Worm (Caenorhabditis elegans) whole organism, young adult: ENCODE data around the gene cest-10.

ENCODE experiments used
- B0336.3 ChIP-seq: fragments of 200-800 bp; sonication (Bioruptor generic); IDR thresholded peaks from 2 replicates; pipeline ENCODE4 v1.3.6; 2022; ENCODE audit warnings: missing genetic modification characterization, missing compliant biosample characterization
- C17E4.6 ChIP-seq: fragments of 200-800 bp; sonication (Bioruptor generic); IDR thresholded peaks from 2 replicates; pipeline ENCODE4 v1.3.6; 2022; ENCODE audit warnings: missing genetic modification reagents, missing genetic modification characterization, missing compliant biosample characterization
- F23B12.7 ChIP-seq: sonication (generic microtip); optimal IDR thresholded peaks from 2 replicates; lab custom pipeline; 2017; ENCODE audit warnings: missing genetic modification characterization, mild to moderate bottlenecking, missing compliant biosample characterization, antibody characterized with exemption, moderate library complexity; ENCODE audit not compliant: insufficient read depth
- F55B11.4 ChIP-seq: sonication (generic microtip); optimal IDR thresholded peaks from 2 replicates; lab custom pipeline; 2016; ENCODE audit warnings: missing compliant biosample characterization, missing genetic modification characterization, borderline replicate concordance; ENCODE audit not compliant: insufficient read depth
- K12H6.12 ChIP-seq: fragments of 200-800 bp; sonication (Bioruptor generic); optimal IDR thresholded peaks from 2 replicates; lab custom pipeline; 2018; ENCODE audit warnings: mild to moderate bottlenecking, missing genetic modification characterization, missing compliant biosample characterization
- Y56A3A.18 ChIP-seq: fragments of 200-800 bp; sonication (Bioruptor generic); IDR thresholded peaks from 2 replicates; pipeline ENCODE4 v1.3.6; 2022; ENCODE audit warnings: missing genetic modification reagents, missing genetic modification characterization, missing compliant biosample characterization
- ZK185.1 ChIP-seq: sonication (generic microtip); optimal IDR thresholded peaks from 2 replicates; lab custom pipeline; 2016; ENCODE audit warnings: mild to moderate bottlenecking, missing genetic modification characterization, missing compliant biosample characterization; ENCODE audit not compliant: poor library complexity, severe bottlenecking
- ama-1 ChIP-seq, 3 experiments: fragments of 150-350 bp in 1 of 3; sonication (generic microtip) in 2 of 3; optimal IDR thresholded peaks; 2 replicates each; lab custom pipeline; 2014 to 2018; ENCODE audit warnings: missing biosample characterization in 2 of 3, missing genetic modification characterization in 2 of 3, missing genetic modification reagents in 2 of 3
- aptf-3 ChIP-seq: fragments of 200-800 bp; sonication (Bioruptor generic); IDR thresholded peaks from 2 replicates; pipeline ENCODE4 v1.3.6; 2022; ENCODE audit warnings: missing genetic modification characterization, missing compliant biosample characterization
- ceh-58 ChIP-seq: fragments of 200-800 bp; sonication (Bioruptor generic); IDR thresholded peaks from 2 replicates; pipeline ENCODE4 v1.3.6; 2022; ENCODE audit warnings: missing genetic modification characterization, missing compliant biosample characterization
- die-1 ChIP-seq: sonication (generic microtip); optimal IDR thresholded peaks from 2 replicates; lab custom pipeline; 2016; ENCODE audit warnings: missing genotype, mild to moderate bottlenecking, missing genetic modification characterization, missing compliant biosample characterization
- efl-1 ChIP-seq: fragments of 150-350 bp; optimal IDR thresholded peaks from 2 replicates; lab custom pipeline; 2014; ENCODE audit warnings: missing biosample characterization, missing genetic modification reagents, missing genetic modification characterization
- egl-44 ChIP-seq: fragments of 200-800 bp; sonication (Bioruptor generic); IDR thresholded peaks from 2 replicates; pipeline ENCODE4 v1.3.6; 2022; ENCODE audit warnings: missing genetic modification reagents, missing genetic modification characterization, missing compliant biosample characterization
- ets-4 ChIP-seq: fragments of 200-800 bp; sonication (Bioruptor generic); optimal IDR thresholded peaks from 2 replicates; lab custom pipeline; 2018; ENCODE audit warnings: mild to moderate bottlenecking, missing genetic modification characterization, missing compliant biosample characterization
- hmg-1.2 ChIP-seq: fragments of 200-800 bp; sonication (Bioruptor generic); IDR thresholded peaks from 2 replicates; pipeline ENCODE4 v1.3.6; 2022; ENCODE audit warnings: missing genetic modification reagents, missing genetic modification characterization, missing compliant biosample characterization
- let-526 ChIP-seq: fragments of 200-800 bp; sonication (Bioruptor generic); IDR thresholded peaks from 2 replicates; pipeline ENCODE4 v1.3.6; 2022; ENCODE audit warnings: missing genetic modification reagents, missing genetic modification characterization, missing compliant biosample characterization
- let-607 ChIP-seq, 2 experiments: fragments of 200-800 bp in 1 of 2; sonication (Bioruptor generic) in 1 of 2; sonication (generic microtip) in 1 of 2; optimal IDR thresholded peaks; 2 replicates each; lab custom pipeline; 2016 to 2018; ENCODE audit warnings: mild to moderate bottlenecking in 2 of 2, missing compliant biosample characterization in 2 of 2, missing genetic modification characterization in 2 of 2, moderate library complexity in 2 of 2, missing genotype in 1 of 2
- madf-3 ChIP-seq: fragments of 200-800 bp; sonication (Bioruptor generic); IDR thresholded peaks from 2 replicates; pipeline ENCODE4 v1.3.6; 2022; ENCODE audit warnings: missing genetic modification reagents, missing genetic modification characterization, missing compliant biosample characterization
- madf-6 ChIP-seq: fragments of 200-800 bp; sonication (Bioruptor generic); IDR thresholded peaks from 2 replicates; pipeline ENCODE4 v1.3.6; 2022; ENCODE audit warnings: missing genetic modification reagents, missing genetic modification characterization, missing compliant biosample characterization
- mes-4 ChIP-seq: sonication (generic microtip); optimal IDR thresholded peaks from 2 replicates; lab custom pipeline; 2016; ENCODE audit warnings: missing genotype, missing genetic modification characterization, missing compliant biosample characterization
- nhr-80 ChIP-seq: sonication (generic microtip); optimal IDR thresholded peaks from 2 replicates; lab custom pipeline; 2016; ENCODE audit warnings: missing genetic modification characterization, missing compliant biosample characterization
- pbrm-1 ChIP-seq: fragments of 200-800 bp; sonication (Bioruptor generic); IDR thresholded peaks from 2 replicates; pipeline ENCODE4 v1.3.6; 2022; ENCODE audit warnings: missing genetic modification reagents, missing genetic modification characterization, missing compliant biosample characterization
- pha-4 ChIP-seq: fragments of 150-350 bp; sonication (generic microtip); optimal IDR thresholded peaks from 2 replicates; lab custom pipeline; 2014; ENCODE audit warnings: missing biosample characterization, missing genetic modification reagents, missing genetic modification characterization
- sdz-38 ChIP-seq: sonication (generic microtip); optimal IDR thresholded peaks from 2 replicates; lab custom pipeline; 2016; ENCODE audit warnings: missing genotype, missing genetic modification characterization, missing compliant biosample characterization
- sptf-2 ChIP-seq: fragments of 200-800 bp; sonication (Bioruptor generic); optimal IDR thresholded peaks from 2 replicates; lab custom pipeline; 2018; ENCODE audit warnings: mild to moderate bottlenecking, missing genetic modification characterization, missing compliant biosample characterization
- tbp1 ChIP-seq: fragments of 200-800 bp; sonication (Bioruptor generic); optimal IDR thresholded peaks from 2 replicates; lab custom pipeline; 2018; ENCODE audit warnings: mild to moderate bottlenecking, missing genetic modification characterization, missing compliant biosample characterization
- tbx-9 ChIP-seq: sonication (generic microtip); optimal IDR thresholded peaks from 2 replicates; lab custom pipeline; 2016; ENCODE audit warnings: borderline replicate concordance, missing genetic modification characterization, inconsistent platforms, missing compliant biosample characterization
- unc-130 ChIP-seq: sonication (generic microtip); optimal IDR thresholded peaks from 2 replicates; lab custom pipeline; 2016; ENCODE audit warnings: missing genetic modification reagents, missing genetic modification characterization, missing compliant biosample characterization
- unc-62 ChIP-seq: fragments of 150-350 bp; optimal IDR thresholded peaks from 2 replicates; lab custom pipeline; 2014; ENCODE audit warnings: missing biosample characterization, missing genetic modification reagents, missing genetic modification characterization
- ztf-22 ChIP-seq: fragments of 200-800 bp; sonication (Bioruptor generic); optimal IDR thresholded peaks from 2 replicates; lab custom pipeline; 2018; ENCODE audit warnings: mild to moderate bottlenecking, missing genetic modification characterization, moderate library complexity, missing compliant biosample characterization
- ztf-3 ChIP-seq: fragments of 200-800 bp; sonication (Bioruptor generic); optimal IDR thresholded peaks from 2 replicates; lab custom pipeline; 2018; ENCODE audit warnings: mild to moderate bottlenecking, missing genetic modification characterization, missing compliant biosample characterization
- ztf-6 ChIP-seq: fragments of 200-800 bp; sonication (Bioruptor generic); IDR thresholded peaks from 2 replicates; pipeline ENCODE4 v1.3.6; 2022; ENCODE audit warnings: missing genetic modification reagents, missing genetic modification characterization, missing compliant biosample characterization

cest-10 gene

ce11 chrIV:7182818-7183217, 2.5 kb downstream of the cest-10 start:
- peak; percentile 47 for TF ChIP-seq ztf-22 (GFP tag; lab: Kevin White, UChicago)
- TF ChIP-seq nhr-80 (tag; lab: Kevin White, UChicago) = peak; percentile 78
- peak; percentile 75 for TF ChIP-seq unc-62 (GFP tag; lab: Kevin White, UChicago)
- no peak for TF ChIP-seq ZK185.1
- no peak for TF ChIP-seq let-526 (GFP tag; lab: Robert Waterston, UW)
- TF ChIP-seq pha-4 (tag; lab: Kevin White, UChicago) = peak; percentile 36
- TF ChIP-seq let-607 (tag; optimal IDR thresholded peaks at IDR 0.05; lab: Kevin White, UChicago) = peak; percentile 60 to 85
- TF ChIP-seq egl-44 (GFP tag; lab: Robert Waterston, UW) = no peak
- TF ChIP-seq, all 124 proteins: peak for 5

ce11 chrIV:7184597-7184996, 4.2 kb downstream of the cest-10 start, which contains the start of gene clec-179:
Gene clec-179, minus strand, starts transcription at chrIV:7184697.
- TF ChIP-seq pha-4 (tag; lab: Kevin White, UChicago) (no peak), ztf-3 (GFP tag; lab: Kevin White, UChicago) (no peak), F23B12.7 (tag; lab: Kevin White, UChicago) (no peak), F55B11.4 (tag; lab: Kevin White, UChicago) (no peak), unc-130 (GFP tag; lab: Kevin White, UChicago) (no peak), ztf-6 (no peak), efl-1 (no peak), madf-6 (GFP tag; lab: Robert Waterston, UW) (no peak), madf-3 (GFP tag; lab: Robert Waterston, UW) (no peak), sdz-38 (tag; lab: Kevin White, UChicago) (no peak)

- TF ChIP-seq Y56A3A.18 (GFP tag; lab: Robert Waterston, UW) = no peak
- no peak for TF ChIP-seq B0336.3
- no peak for TF ChIP-seq ceh-58
- TF ChIP-seq die-1 = no peak
- TF ChIP-seq pbrm-1 (GFP tag; lab: Robert Waterston, UW) = no peak
- no peak for TF ChIP-seq tbp1 (GFP tag; lab: Kevin White, UChicago)
- TF ChIP-seq ets-4 (GFP tag; lab: Kevin White, UChicago) = no peak
- no peak for TF ChIP-seq hmg-1.2 (GFP tag; lab: Robert Waterston, UW)
- no peak for TF ChIP-seq K12H6.12 (tag; lab: Kevin White, UChicago)
- no peak for TF ChIP-seq sptf-2
- TF ChIP-seq C17E4.6 (GFP tag; lab: Robert Waterston, UW) = no peak
- no peak for TF ChIP-seq tbx-9 (tag; lab: Kevin White, UChicago)
- no peak for TF ChIP-seq aptf-3
- no peak for TF ChIP-seq ama-1 (optimal IDR thresholded peaks at IDR 0.05; lab: Kevin White, UChicago)
- no peak for TF ChIP-seq ama-1 (GFP tag; optimal IDR thresholded peaks at IDR 0.05; lab: Kevin White, UChicago)
Observed at ce11 chrIV:7186756-7187155, 6.4 kb downstream of the cest-10 start, which contains the start of gene str-249. Gene str-249, minus strand, starts transcription at chrIV:7186856.

ce11 chrIV:7188030-7188429, 7.7 kb downstream of the cest-10 start, which contains the start of gene C42D4.13:
Gene C42D4.13, minus strand, starts transcription at chrIV:7188130.
- TF ChIP-seq sdz-38 (tag; lab: Kevin White, UChicago) = no peak
- TF ChIP-seq mes-4 = no peak
- no peak for TF ChIP-seq egl-44 (GFP tag; lab: Robert Waterston, UW)
- TF ChIP-seq, all 124 proteins: peak for 0
